Worm (Caenorhabditis elegans) whole organism, L1 larva: ENCODE data around the gene oac-46.

ENCODE experiments used
- ama-1 ChIP-seq: fragments of 150-350 bp; optimal IDR thresholded peaks from 2 replicates; lab custom pipeline; 2014
- lin-13 ChIP-seq: fragments of 150-350 bp; optimal IDR thresholded peaks from 2 replicates; lab custom pipeline; 2014; ENCODE audit warnings: missing biosample characterization, missing genetic modification reagents, missing genetic modification characterization
- lin-39 ChIP-seq: fragments of 150-350 bp; optimal IDR thresholded peaks from 2 replicates; lab custom pipeline; 2014; ENCODE audit warnings: missing biosample characterization, missing genetic modification reagents, missing genetic modification characterization
- snu-23 ChIP-seq: sonication (generic microtip); optimal IDR thresholded peaks from 2 replicates; lab custom pipeline; 2016; ENCODE audit warnings: missing genetic modification characterization, missing compliant biosample characterization
- tbx-2 ChIP-seq: sonication (generic microtip); optimal IDR thresholded peaks from 2 replicates; lab custom pipeline; 2016; ENCODE audit warnings: missing genetic modification characterization, missing compliant biosample characterization

DNA sequence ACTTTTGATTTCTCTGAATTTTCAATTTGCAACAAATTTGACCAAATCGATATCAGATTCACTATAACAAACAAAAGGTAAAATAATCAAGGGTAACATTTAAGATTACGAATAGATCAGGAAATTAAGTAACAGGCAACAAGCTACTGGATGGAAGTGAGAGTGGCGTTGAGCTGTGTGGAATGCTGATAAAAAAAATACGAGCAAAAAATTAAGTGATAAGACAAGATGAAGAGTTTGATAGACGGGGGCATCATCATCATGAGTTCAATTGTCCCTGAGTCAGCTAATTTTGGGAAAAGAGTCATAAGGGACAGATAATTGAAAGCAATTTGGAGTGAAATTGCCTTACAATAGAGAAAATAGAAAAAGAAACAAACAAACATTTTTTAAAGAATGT is 14.9 kb upstream of the oac-46 start:
- TF ChIP-seq lin-13 (GFP tag; lab: Kevin White, UChicago) (no peak), ama-1 (lab: Kevin White, UChicago) (no peak), tbx-2 (no peak), lin-39 (tag; lab: Kevin White, UChicago) (no peak), snu-23 (GFP tag; lab: Kevin White, UChicago) (no peak)
